Fruit fly (Drosophila melanogaster) S2 (cell line): ENCODE results near the gene ND-13B.

ENCODE experiments used
- CG8478 ChIP-seq: fragments of >200 bp; optimal IDR thresholded peaks from 2 replicates; lab custom pipeline; 2018
- CTCF ChIP-seq, 2 experiments: fragments of >200 bp; optimal IDR thresholded peaks; 2 replicates each; lab custom pipeline; 2018

- TF ChIP-seq CG8478 (lab: Kevin White, UChicago), result no peak
- TF ChIP-seq CTCF (optimal IDR thresholded peaks at IDR 0.05; lab: Kevin White, UChicago), result no peak
These were observed 9.4 kb downstream of the ND-13B start for dm6 chr3L:10684492-10684891.
